Fruit fly (Drosophila melanogaster) whole organism, embryonic: ENCODE data around the gene CG12945.

Experiments
- Awh ChIP-seq: fragments of 200-800 bp; sonication (Bioruptor generic); IDR thresholded peaks from 2 replicates; pipeline ENCODE4, ENCODE4 v1.3.6; 2022; ENCODE audit warnings: missing biosample characterization, missing genetic modification characterization
- Bdp1 ChIP-seq: fragments of 200-800 bp; sonication (Bioruptor generic); optimal IDR thresholded peaks from 3 replicates; lab custom pipeline; 2016; ENCODE audit warnings: missing biosample characterization, missing genetic modification characterization
- Bgb ChIP-seq: fragments of 200-800 bp; sonication (Bioruptor generic); IDR thresholded peaks from 2 replicates; pipeline ENCODE4 v1.3.6; 2022; ENCODE audit warnings: missing biosample characterization, missing genetic modification characterization; ENCODE audit not compliant: partially characterized antibody
- CG10267 ChIP-seq: fragments of 200-800 bp; sonication (Bioruptor generic); optimal IDR thresholded peaks from 2 replicates; lab custom pipeline; 2018; ENCODE audit warnings: missing biosample characterization, mild to moderate bottlenecking, missing genetic modification characterization, moderate library complexity
- CG10543 ChIP-seq: fragments of 200-800 bp; sonication (Bioruptor generic); optimal IDR thresholded peaks from 3 replicates; lab custom pipeline; 2017; ENCODE audit warnings: missing biosample characterization, mild to moderate bottlenecking, missing genetic modification characterization, moderate library complexity
- CG11696 ChIP-seq: fragments of 200-800 bp; sonication (Bioruptor generic); IDR thresholded peaks from 2 replicates; pipeline ENCODE4 v1.3.6; 2022; ENCODE audit warnings: missing biosample characterization, missing genetic modification characterization
- CG12071 ChIP-seq: fragments of 200-800 bp; sonication (Bioruptor generic); optimal IDR thresholded peaks from 3 replicates; lab custom pipeline; 2018; ENCODE audit warnings: missing biosample characterization, mild to moderate bottlenecking, missing genetic modification characterization
- CG14710 ChIP-seq: fragments of 200-800 bp; sonication (Bioruptor generic); optimal IDR thresholded peaks from 3 replicates; lab custom pipeline; 2019; ENCODE audit warnings: missing biosample characterization, mild to moderate bottlenecking, missing genetic modification characterization, moderate library complexity
- CG1529 ChIP-seq: fragments of 200-800 bp; sonication (Bioruptor generic); optimal IDR thresholded peaks from 3 replicates; lab custom pipeline; 2018; ENCODE audit warnings: missing biosample characterization, missing genetic modification characterization
- CG15601 ChIP-seq: fragments of 200-800 bp; sonication (Bioruptor generic); optimal IDR thresholded peaks from 3 replicates; lab custom pipeline; 2019; ENCODE audit warnings: missing biosample characterization, mild to moderate bottlenecking, missing genetic modification characterization, moderate library complexity
- CG1647 ChIP-seq: fragments of 200-800 bp; sonication (Bioruptor generic); optimal IDR thresholded peaks from 3 replicates; lab custom pipeline; 2016; ENCODE audit warnings: missing biosample characterization, missing genetic modification characterization
- CG16813 ChIP-seq: fragments of 200-800 bp; sonication (Bioruptor generic); IDR thresholded peaks from 3 replicates; pipeline ENCODE4 v1.3.6; 2022; ENCODE audit warnings: missing biosample characterization, missing genetic modification characterization; ENCODE audit not compliant: partially characterized antibody
- CG17568 ChIP-seq: fragments of 200-800 bp; sonication (Bioruptor generic); optimal IDR thresholded peaks from 2 replicates; lab custom pipeline; 2018; ENCODE audit warnings: missing biosample characterization, mild to moderate bottlenecking, missing genetic modification characterization, moderate library complexity
- CG31441 ChIP-seq: fragments of 200-800 bp; sonication (Bioruptor generic); IDR thresholded peaks from 2 replicates; pipeline ENCODE4 v1.3.6; 2022; ENCODE audit warnings: missing biosample characterization, missing genetic modification characterization
- CG3163 ChIP-seq: fragments of 200-800 bp; sonication (Bioruptor generic); optimal IDR thresholded peaks from 3 replicates; lab custom pipeline; 2016; ENCODE audit warnings: missing biosample characterization, missing genetic modification characterization
- CG32767 ChIP-seq: fragments of 200-800 bp; sonication (Bioruptor generic); IDR thresholded peaks from 2 replicates; pipeline ENCODE4 v1.3.6; 2022; ENCODE audit warnings: missing biosample characterization, missing genetic modification characterization
- CG3281 ChIP-seq: fragments of 200-800 bp; sonication (Bioruptor generic); optimal IDR thresholded peaks from 3 replicates; lab custom pipeline; 2017; ENCODE audit warnings: missing biosample characterization, mild to moderate bottlenecking, missing genetic modification characterization
- CG4328 ChIP-seq: fragments of 200-800 bp; sonication (Bioruptor generic); optimal IDR thresholded peaks from 3 replicates; lab custom pipeline; 2017; ENCODE audit warnings: missing biosample characterization, missing genetic modification reagents, missing genetic modification characterization
- CG4424 ChIP-seq: fragments of 200-800 bp; sonication (Bioruptor generic); optimal IDR thresholded peaks from 3 replicates; lab custom pipeline; 2016; ENCODE audit warnings: missing biosample characterization, missing genetic modification characterization
- CG4617 ChIP-seq: fragments of 200-800 bp; sonication (Bioruptor generic); optimal IDR thresholded peaks from 3 replicates; lab custom pipeline; 2016; ENCODE audit warnings: missing biosample characterization, missing genetic modification characterization, borderline replicate concordance
- CG6272 ChIP-seq: fragments of 200-800 bp; sonication (Bioruptor generic); IDR thresholded peaks from 2 replicates; pipeline ENCODE4 v1.3.6; 2022; ENCODE audit warnings: missing biosample characterization, missing genetic modification characterization
- CG7745 ChIP-seq: fragments of 200-800 bp; sonication (Bioruptor generic); optimal IDR thresholded peaks from 2 replicates; lab custom pipeline; 2018; ENCODE audit warnings: missing biosample characterization, mild to moderate bottlenecking, missing genetic modification characterization, moderate library complexity
- CG7786 ChIP-seq: fragments of 200-800 bp; sonication (Bioruptor generic); optimal IDR thresholded peaks from 2 replicates; lab custom pipeline; 2016; ENCODE audit warnings: missing biosample characterization, missing genetic modification characterization
- CG7987 ChIP-seq: fragments of 200-800 bp; sonication (Bioruptor generic); optimal IDR thresholded peaks from 2 replicates; lab custom pipeline; 2018; ENCODE audit warnings: missing biosample characterization, mild to moderate bottlenecking, missing genetic modification characterization, moderate library complexity
- CHES-1-like ChIP-seq: fragments of 200-800 bp; sonication (Bioruptor generic); optimal IDR thresholded peaks from 2 replicates; lab custom pipeline; 2016; ENCODE audit warnings: missing biosample characterization, missing genetic modification characterization
- Elba2 ChIP-seq: fragments of 200-800 bp; sonication (Bioruptor generic); optimal IDR thresholded peaks from 3 replicates; lab custom pipeline; 2016; ENCODE audit warnings: missing biosample characterization, missing genetic modification characterization
- Ets97D ChIP-seq: fragments of 200-800 bp; sonication (Bioruptor generic); optimal IDR thresholded peaks from 3 replicates; lab custom pipeline; 2016; ENCODE audit warnings: missing biosample characterization, missing genetic modification characterization
- Fer1 ChIP-seq: fragments of 200-800 bp; sonication (Bioruptor generic); optimal IDR thresholded peaks from 2 replicates; lab custom pipeline; 2017; ENCODE audit warnings: missing biosample characterization, mild to moderate bottlenecking, missing genetic modification characterization
- GATAe ChIP-seq: fragments of 200-800 bp; sonication (Bioruptor generic); conservative IDR thresholded peaks from 2 replicates; pipeline ENCODE4 v1.3.6; 2022; ENCODE audit warnings: missing biosample characterization, missing genetic modification characterization
- Hey ChIP-seq: fragments of 200-800 bp; sonication (Bioruptor generic); optimal IDR thresholded peaks from 3 replicates; lab custom pipeline; 2018; ENCODE audit warnings: missing biosample characterization, mild to moderate bottlenecking, missing genetic modification characterization
- HmgD ChIP-seq: fragments of 200-800 bp; sonication (Bioruptor generic); optimal IDR thresholded peaks from 3 replicates; lab custom pipeline; 2016; ENCODE audit warnings: missing biosample characterization, missing genetic modification characterization
- Max ChIP-seq: fragments of 200-800 bp; sonication (Bioruptor generic); optimal IDR thresholded peaks from 2 replicates; lab custom pipeline; 2016; ENCODE audit warnings: missing biosample characterization, mild to moderate bottlenecking, missing genetic modification characterization
- Neu2 ChIP-seq: fragments of 200-800 bp; sonication (Bioruptor generic); optimal IDR thresholded peaks from 3 replicates; lab custom pipeline; 2016; ENCODE audit warnings: missing biosample characterization, missing genetic modification characterization, borderline replicate concordance
- Nf-YC ChIP-seq: fragments of 200-800 bp; optimal IDR thresholded peaks from 3 replicates; lab custom pipeline; 2019; ENCODE audit warnings: missing biosample characterization, mild to moderate bottlenecking, missing genetic modification characterization, moderate library complexity
- Ravus ChIP-seq: fragments of 200-800 bp; sonication (Bioruptor generic); IDR thresholded peaks from 2 replicates; pipeline ENCODE4 v1.3.6; 2022; ENCODE audit warnings: missing biosample characterization, missing genetic modification characterization
- Sin3A ChIP-seq: fragments of >200 bp; optimal IDR thresholded peaks from 2 replicates; lab custom pipeline; 2018
- Taf1 ChIP-seq: fragments of 200-800 bp; sonication (Bioruptor generic); IDR thresholded peaks from 2 replicates; pipeline ENCODE4 v1.3.6; 2022; ENCODE audit warnings: missing biosample characterization, missing genetic modification characterization
- ase ChIP-seq: fragments of 200-800 bp; sonication (Bioruptor generic); IDR thresholded peaks from 3 replicates; pipeline ENCODE4 v1.3.6; 2022; ENCODE audit warnings: missing biosample characterization, missing genetic modification characterization
- ato ChIP-seq: fragments of 200-800 bp; sonication (Bioruptor generic); IDR thresholded peaks from 2 replicates; pipeline ENCODE4 v1.3.6; 2022; ENCODE audit warnings: missing biosample characterization, missing genetic modification characterization; ENCODE audit not compliant: partially characterized antibody
- bbx ChIP-seq: fragments of 200-800 bp; sonication (Bioruptor generic); IDR thresholded peaks from 2 replicates; pipeline ENCODE4 v1.3.6; 2022; ENCODE audit warnings: missing biosample characterization, missing genetic modification characterization; ENCODE audit not compliant: partially characterized antibody
- br ChIP-seq: fragments of >200 bp; optimal IDR thresholded peaks from 2 replicates; lab custom pipeline; 2017
- cg ChIP-seq: fragments of 200-800 bp; sonication (Bioruptor generic); optimal IDR thresholded peaks from 3 replicates; lab custom pipeline; 2019; ENCODE audit warnings: missing biosample characterization, mild to moderate bottlenecking, missing genetic modification characterization, moderate library complexity
- corto ChIP-seq: fragments of 200-800 bp; sonication (Bioruptor generic); optimal IDR thresholded peaks from 2 replicates; lab custom pipeline; 2016; ENCODE audit warnings: missing biosample characterization, mild to moderate bottlenecking, missing genetic modification characterization, moderate library complexity
- ewg ChIP-seq: fragments of 200-800 bp; sonication (Bioruptor generic); optimal IDR thresholded peaks from 3 replicates; lab custom pipeline; 2017; ENCODE audit warnings: mild to moderate bottlenecking, missing biosample characterization, missing genetic modification reagents, missing genetic modification characterization
- gcm ChIP-seq: fragments of 200-800 bp; sonication (Bioruptor generic); optimal IDR thresholded peaks from 2 replicates; lab custom pipeline; 2019; ENCODE audit warnings: missing biosample characterization, mild to moderate bottlenecking, missing genetic modification characterization, moderate library complexity
- inv ChIP-seq: fragments of 200-800 bp; sonication (Bioruptor generic); IDR thresholded peaks from 2 replicates; pipeline ENCODE4 v1.3.6; 2022; ENCODE audit warnings: missing biosample characterization, missing genetic modification characterization; ENCODE audit not compliant: partially characterized antibody
- kah ChIP-seq: fragments of 200-800 bp; sonication (Bioruptor generic); optimal IDR thresholded peaks from 2 replicates; lab custom pipeline; 2018; ENCODE audit warnings: missing biosample characterization, mild to moderate bottlenecking, missing genetic modification characterization
- nom ChIP-seq: fragments of 200-800 bp; sonication (Bioruptor generic); optimal IDR thresholded peaks from 2 replicates; lab custom pipeline; 2017; ENCODE audit warnings: missing biosample characterization, missing genetic modification characterization, mild to moderate bottlenecking, moderate library complexity, missing genetic modification reagents
- pfk ChIP-seq: fragments of 200-800 bp; sonication (Bioruptor generic); optimal IDR thresholded peaks from 2 replicates; lab custom pipeline; 2018; ENCODE audit warnings: missing biosample characterization, mild to moderate bottlenecking, missing genetic modification characterization, moderate library complexity
- trem ChIP-seq: fragments of 200-800 bp; optimal IDR thresholded peaks from 3 replicates; lab custom pipeline; 2019; ENCODE audit warnings: missing biosample characterization, mild to moderate bottlenecking, missing genetic modification characterization, moderate library complexity

The CG12945 gene

DNA sequence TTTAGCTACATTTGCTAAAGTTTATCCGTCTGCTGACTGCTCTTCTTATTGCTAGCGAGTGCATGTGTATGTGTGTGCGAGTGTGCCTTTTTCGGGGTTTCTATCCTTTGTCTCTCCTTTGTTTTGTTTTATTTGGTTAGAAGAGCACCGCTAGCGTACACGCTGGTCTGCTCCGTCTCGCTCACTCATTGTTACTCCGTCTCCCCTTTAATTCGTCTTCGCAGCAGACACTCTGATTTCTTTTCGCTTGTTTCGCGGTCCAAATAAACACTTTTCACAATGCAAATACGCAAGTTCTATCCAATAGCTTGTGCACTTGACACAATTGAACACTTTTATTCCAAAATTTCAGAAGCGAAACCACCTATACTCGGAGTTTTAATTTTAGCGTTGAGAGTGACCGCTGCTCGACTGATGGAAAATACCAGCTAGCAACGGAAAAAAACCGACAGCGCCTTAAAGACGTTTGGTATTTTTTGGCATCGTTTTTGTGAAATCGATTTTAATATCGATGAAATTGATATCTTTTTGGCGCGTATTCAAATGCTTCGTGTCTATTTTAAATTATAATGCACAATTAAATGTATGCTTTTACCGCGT lies 18.0 kb upstream of the CG12945 start, which contains the start of gene FBXO11 (continued):
- TF ChIP-seq CG4328 (GFP tag; lab: Kevin White, UChicago), result no peak
- TF ChIP-seq CG4424 (GFP tag; lab: Kevin White, UChicago), result no peak
- TF ChIP-seq Taf1, result no peak
- TF ChIP-seq CG7987, result peak; percentile 12
- TF ChIP-seq ewg, result no peak
- 0 out of 2 replicates have a peak, but pooled peaks have one; percentile 6 for TF ChIP-seq ato
- TF ChIP-seq CG3281 (GFP tag; lab: Kevin White, UChicago), result peak; percentile 15
- peak; percentile 45 for TF ChIP-seq CG15601 (tag; lab: Kevin White, UChicago)
- TF ChIP-seq br (lab: Kevin White, UChicago), result no peak
- peak; percentile 100 for TF ChIP-seq CG4617
- no peak for TF ChIP-seq Neu2 (GFP tag; lab: Kevin White, UChicago)
- TF ChIP-seq CG12071 (GFP tag; lab: Kevin White, UChicago), result no peak
- peak; percentile 72 for TF ChIP-seq Sin3A (lab: Kevin White, UChicago)
- TF ChIP-seq Hey (tag; lab: Kevin White, UChicago), result no peak
- peak; percentile 27; the same call in 1 of the 2 replicates for TF ChIP-seq inv (GFP tag; lab: Robert Waterston, UW)
- no peak for TF ChIP-seq CG7786
- TF ChIP-seq CG10543 (GFP tag; lab: Kevin White, UChicago), result peak; percentile 2
- TF ChIP-seq corto (GFP tag; lab: Kevin White, UChicago), result no peak
- peak; percentile 90 for TF ChIP-seq nom
- TF ChIP-seq CG14710 (tag; lab: Kevin White, UChicago), result peak; percentile 36
- TF ChIP-seq HmgD (GFP tag; lab: Kevin White, UChicago), result peak; percentile 75
- TF ChIP-seq Max (GFP tag; lab: Kevin White, UChicago), result peak; percentile 29
- TF ChIP-seq trem (tag; lab: Kevin White, UChicago), result peak; percentile 34
- TF ChIP-seq CG3163 (GFP tag; lab: Kevin White, UChicago), result peak; percentile 11
- TF ChIP-seq bbx, result peak; percentile 22; the same call in 1 of the 2 replicates
- TF ChIP-seq kah, result peak; percentile 66
- no peak for TF ChIP-seq ase (GFP tag; lab: Robert Waterston, UW)
- TF ChIP-seq CG1529 (GFP tag; lab: Kevin White, UChicago), result no peak
- no peak for TF ChIP-seq GATAe (GFP tag; lab: Robert Waterston, UW)
- peak; percentile 18; the same call in 1 of the 3 replicates for TF ChIP-seq CG16813 (GFP tag; lab: Robert Waterston, UW)
- TF ChIP-seq CG10267 (tag; lab: Kevin White, UChicago), result peak; percentile 53
- peak; percentile 90 for TF ChIP-seq Nf-YC
- TF ChIP-seq Ravus (GFP tag; lab: Robert Waterston, UW), result no peak
- TF ChIP-seq CG7745, result no peak
- TF ChIP-seq gcm (GFP tag; lab: Kevin White, UChicago), result peak; percentile 7
- no peak for TF ChIP-seq CG11696
- TF ChIP-seq CG17568 (GFP tag; lab: Kevin White, UChicago), result no peak
- TF ChIP-seq cg, result peak; percentile 94
- peak; percentile 33 for TF ChIP-seq Fer1 (GFP tag; lab: Kevin White, UChicago)
- no peak for TF ChIP-seq CG32767
- peak; percentile 58 for TF ChIP-seq CHES-1-like (GFP tag; lab: Kevin White, UChicago)
- TF ChIP-seq pfk, result no peak
- TF ChIP-seq Bgb (GFP tag; lab: Robert Waterston, UW), result peak; percentile 33; the same call in 1 of the 2 replicates
- peak; percentile 55 for TF ChIP-seq Elba2 (GFP tag; lab: Kevin White, UChicago)
- TF ChIP-seq Bdp1 (GFP tag; lab: Kevin White, UChicago), result no peak
- no peak for TF ChIP-seq CG6272
- peak; percentile 49 for TF ChIP-seq Ets97D (GFP tag; lab: Kevin White, UChicago)
- TF ChIP-seq Awh (GFP tag; lab: Robert Waterston, UW), result no peak
- 0 out of 2 replicates have a peak, but pooled peaks have one; percentile 40 for TF ChIP-seq CG31441 (GFP tag; lab: Robert Waterston, UW)
- TF ChIP-seq CG1647 (GFP tag; lab: Kevin White, UChicago), result no peak
